Fruit fly (Drosophila melanogaster): ENCODE measurements around the gene nanos.

dm6 chr3R:19164873-19165456 is 7.9 kb downstream of the nanos start:
- TF ChIP-seq psq (optimal IDR thresholded peaks at IDR 0.05) (no peak), EcR (GFP tag; optimal IDR thresholded peaks at IDR 0.05) (no peak)
